Worm (Caenorhabditis elegans) whole organism, L4 larva: ENCODE measurements around the gene srg-45.

ENCODE experiments used
- D1046.2 ChIP-seq: fragments of 200-800 bp; sonication (Bioruptor generic); IDR thresholded peaks from 2 replicates; pipeline ENCODE4 v1.3.6; 2022; ENCODE audit warnings: missing genetic modification characterization, missing compliant biosample characterization
- F10B5.3 ChIP-seq: sonication (generic microtip); optimal IDR thresholded peaks from 2 replicates; lab custom pipeline; 2016; ENCODE audit warnings: mild to moderate bottlenecking, missing genetic modification characterization, missing compliant biosample characterization
- F44E2.7 ChIP-seq: fragments of 200-800 bp; sonication (Bioruptor generic); IDR thresholded peaks from 2 replicates; pipeline ENCODE4 v2.1.2; 2022; ENCODE audit warnings: missing genetic modification characterization, missing compliant biosample characterization
- F49E8.2 ChIP-seq: sonication (generic microtip); optimal IDR thresholded peaks from 2 replicates; lab custom pipeline; 2016; ENCODE audit warnings: missing compliant biosample characterization, mild to moderate bottlenecking, missing genetic modification characterization, borderline replicate concordance
- R02D3.7 ChIP-seq: fragments of 150-350 bp; sonication (generic microtip); optimal IDR thresholded peaks from 3 replicates; lab custom pipeline; 2014; ENCODE audit warnings: missing biosample characterization, missing genetic modification characterization
- Y105C5A.15 ChIP-seq: fragments of 200-800 bp; sonication (Bioruptor generic); IDR thresholded peaks from 2 replicates; pipeline ENCODE4 v1.3.6; 2022; ENCODE audit warnings: missing genetic modification characterization, missing compliant biosample characterization
- Y5F2A.4 ChIP-seq: fragments of 200-800 bp; sonication (Bioruptor generic); optimal IDR thresholded peaks from 2 replicates; lab custom pipeline; 2018; ENCODE audit warnings: mild to moderate bottlenecking, missing genetic modification characterization, missing compliant biosample characterization
- aha-1 ChIP-seq: fragments of 150-350 bp; peaks from one replicate; lab custom pipeline; 2014; ENCODE audit warnings: missing biosample characterization, missing genetic modification characterization
- aly-2 ChIP-seq: sonication (generic microtip); optimal IDR thresholded peaks from 2 replicates; lab custom pipeline; 2018; ENCODE audit warnings: missing biosample characterization, missing genetic modification characterization
- ceh-20 ChIP-seq: fragments of 200-800 bp; sonication (Bioruptor generic); IDR thresholded peaks from 2 replicates; pipeline ENCODE4 v1.3.6; 2022; ENCODE audit warnings: missing genetic modification reagents, missing genetic modification characterization, missing compliant biosample characterization
- ceh-32 ChIP-seq: sonication (generic microtip); optimal IDR thresholded peaks from 2 replicates; lab custom pipeline; 2016; ENCODE audit warnings: mild to moderate bottlenecking, missing genetic modification characterization, missing compliant biosample characterization; ENCODE audit not compliant: poor library complexity
- ceh-44 ChIP-seq: fragments of 200-800 bp; sonication (Bioruptor generic); IDR thresholded peaks from 2 replicates; pipeline ENCODE4 v1.3.6; 2022; ENCODE audit warnings: missing genetic modification reagents, missing genetic modification characterization, missing compliant biosample characterization
- ceh-62 ChIP-seq: sonication (generic microtip); optimal IDR thresholded peaks from 2 replicates; lab custom pipeline; 2017; ENCODE audit warnings: missing biosample characterization, missing genetic modification characterization
- cey-2 ChIP-seq: sonication (generic microtip); optimal IDR thresholded peaks from 3 replicates; lab custom pipeline; 2017; ENCODE audit warnings: missing genetic modification characterization, mild to moderate bottlenecking, missing compliant biosample characterization, antibody characterized with exemption, borderline replicate concordance; ENCODE audit not compliant: insufficient read depth
- daf-19 ChIP-seq: fragments of 200-800 bp; sonication (Bioruptor generic); conservative IDR thresholded peaks from 2 replicates; pipeline ENCODE4 v1.3.6; 2022; ENCODE audit warnings: missing genetic modification characterization, missing compliant biosample characterization
- dmd-6 ChIP-seq: fragments of 200-800 bp; sonication (Bioruptor generic); IDR thresholded peaks from 2 replicates; pipeline ENCODE4 v1.3.6; 2022; ENCODE audit warnings: missing genetic modification reagents, missing genetic modification characterization, missing compliant biosample characterization
- dmd-8 ChIP-seq: fragments of 200-800 bp; sonication (Bioruptor generic); IDR thresholded peaks from 2 replicates; pipeline ENCODE4 v1.3.6; 2022; ENCODE audit warnings: missing genetic modification characterization, missing compliant biosample characterization
- dve-1 ChIP-seq: sonication (generic microtip); optimal IDR thresholded peaks from 2 replicates; lab custom pipeline; 2017; ENCODE audit warnings: antibody characterized with exemption, mild to moderate bottlenecking, missing genetic modification characterization, missing compliant biosample characterization; ENCODE audit not compliant: insufficient read depth
- egl-27 ChIP-seq: sonication (generic microtip); optimal IDR thresholded peaks from 3 replicates; lab custom pipeline; 2017; ENCODE audit warnings: missing biosample characterization, missing genetic modification reagents, missing genetic modification characterization
- egl-43 ChIP-seq: fragments of 200-800 bp; sonication (Bioruptor generic); IDR thresholded peaks from 2 replicates; pipeline ENCODE4 v1.3.6; 2022; ENCODE audit warnings: missing genetic modification reagents, missing genetic modification characterization, missing compliant biosample characterization
- fos-1 ChIP-seq: fragments of 150-350 bp; optimal IDR thresholded peaks from 2 replicates; lab custom pipeline; 2014; ENCODE audit warnings: missing biosample characterization, missing genetic modification characterization
- gei-8 ChIP-seq: fragments of 200-800 bp; sonication (Bioruptor generic); optimal IDR thresholded peaks from 2 replicates; lab custom pipeline; 2018; ENCODE audit warnings: mild to moderate bottlenecking, missing genetic modification characterization, missing compliant biosample characterization
- hif-1 ChIP-seq, 2 experiments: sonication (generic microtip); optimal IDR thresholded peaks; 2 replicates each; lab custom pipeline; 2016 to 2017; ENCODE audit warnings: missing compliant biosample characterization in 2 of 2, missing genetic modification characterization in 2 of 2, missing genetic modification reagents in 2 of 2, missing genotype in 2 of 2, mild to moderate bottlenecking in 1 of 2
- hlh-11 ChIP-seq: fragments of 200-800 bp; sonication (Bioruptor generic); optimal IDR thresholded peaks from 2 replicates; lab custom pipeline; 2018; ENCODE audit warnings: mild to moderate bottlenecking, missing genetic modification characterization, missing compliant biosample characterization
- hlh-30 ChIP-seq: sonication (generic microtip); optimal IDR thresholded peaks from 2 replicates; lab custom pipeline; 2017; ENCODE audit warnings: antibody characterized with exemption, mild to moderate bottlenecking, missing genetic modification characterization, missing compliant biosample characterization; ENCODE audit not compliant: insufficient read depth
- lim-7 ChIP-seq: fragments of 200-800 bp; sonication (Bioruptor generic); IDR thresholded peaks from 2 replicates; pipeline ENCODE4 v1.3.6; 2022; ENCODE audit warnings: missing genetic modification characterization, missing compliant biosample characterization
- lin-15B ChIP-seq: fragments of 150-350 bp; sonication (generic microtip); optimal IDR thresholded peaks from 3 replicates; lab custom pipeline; 2014; ENCODE audit warnings: missing biosample characterization, missing genetic modification characterization
- lin-29 ChIP-seq: fragments of 200-800 bp; sonication (Bioruptor generic); IDR thresholded peaks from 2 replicates; pipeline ENCODE4 v1.3.6; 2022; ENCODE audit warnings: missing genetic modification reagents, missing genetic modification characterization, missing compliant biosample characterization
- lin-38 ChIP-seq: fragments of 200-800 bp; sonication (Bioruptor generic); IDR thresholded peaks from 2 replicates; pipeline ENCODE4 v1.3.6; 2022; ENCODE audit warnings: missing genetic modification reagents, missing genetic modification characterization, missing compliant biosample characterization
- mdt-29 ChIP-seq: fragments of 200-800 bp; sonication (Bioruptor generic); IDR thresholded peaks from 2 replicates; pipeline ENCODE4 v1.3.6; 2022; ENCODE audit warnings: missing genetic modification reagents, missing genetic modification characterization, missing compliant biosample characterization
- mes-2 ChIP-seq: sonication (generic microtip); optimal IDR thresholded peaks from 2 replicates; lab custom pipeline; 2016; ENCODE audit warnings: missing genotype, mild to moderate bottlenecking, missing genetic modification characterization, missing compliant biosample characterization; ENCODE audit not compliant: poor library complexity, severe bottlenecking
- mxl-2 ChIP-seq: fragments of 200-800 bp; sonication (Bioruptor generic); conservative IDR thresholded peaks from 2 replicates; pipeline ENCODE4 v1.3.6; 2022; ENCODE audit warnings: missing genetic modification reagents, missing genetic modification characterization, missing compliant biosample characterization
- nhr-25 ChIP-seq: sonication (generic microtip); optimal IDR thresholded peaks from 2 replicates; lab custom pipeline; 2017; ENCODE audit warnings: missing genetic modification characterization, mild to moderate bottlenecking, missing compliant biosample characterization, antibody characterized with exemption, moderate library complexity, borderline replicate concordance; ENCODE audit not compliant: insufficient read depth
- nhr-28 ChIP-seq: fragments of 150-350 bp; optimal IDR thresholded peaks from 2 replicates; lab custom pipeline; 2014; ENCODE audit warnings: missing biosample characterization, missing genetic modification characterization
- nhr-42 ChIP-seq: fragments of 200-800 bp; sonication (Bioruptor generic); IDR thresholded peaks from 2 replicates; pipeline ENCODE4 v1.3.6; 2022; ENCODE audit warnings: missing genetic modification characterization, missing compliant biosample characterization
- nhr-48 ChIP-seq: sonication (generic microtip); optimal IDR thresholded peaks from 2 replicates; lab custom pipeline; 2016; ENCODE audit warnings: mild to moderate bottlenecking, missing genetic modification characterization, missing compliant biosample characterization
- pha-4 ChIP-seq, 2 experiments: fragments of 150-350 bp in 1 of 2; fragments of 200-800 bp in 1 of 2; sonication (Bioruptor generic) in 1 of 2; IDR thresholded peaks in 1 of 2; optimal IDR thresholded peaks in 1 of 2; 2 replicates each; pipeline versions ENCODE4 v1.3.6 to Lab custom; 2014 to 2022; ENCODE audit warnings: missing genetic modification characterization in 2 of 2, missing genetic modification reagents in 2 of 2, missing biosample characterization in 1 of 2, missing compliant biosample characterization in 1 of 2
- php-3 ChIP-seq: fragments of 200-800 bp; sonication (Bioruptor generic); IDR thresholded peaks from 2 replicates; pipeline ENCODE4 v1.3.6; 2022; ENCODE audit warnings: missing genetic modification reagents, missing genetic modification characterization, missing compliant biosample characterization
- rbr-2 ChIP-seq: sonication (generic microtip); optimal IDR thresholded peaks from 2 replicates; lab custom pipeline; 2016; ENCODE audit warnings: missing genotype, missing genetic modification characterization, missing compliant biosample characterization
- saeg-2 ChIP-seq: fragments of 200-800 bp; sonication (Bioruptor generic); IDR thresholded peaks from 2 replicates; pipeline ENCODE4 v1.3.6; 2022; ENCODE audit warnings: missing genetic modification reagents, missing genetic modification characterization, missing compliant biosample characterization
- sdz-12 ChIP-seq: fragments of 200-800 bp; sonication (Bioruptor generic); optimal IDR thresholded peaks from 2 replicates; lab custom pipeline; 2018; ENCODE audit warnings: mild to moderate bottlenecking, missing genetic modification characterization, missing compliant biosample characterization
- snpc-4 ChIP-seq: fragments of 150-350 bp; optimal IDR thresholded peaks from 2 replicates; lab custom pipeline; 2014; ENCODE audit warnings: missing biosample characterization, missing genetic modification characterization
- spr-3 ChIP-seq: fragments of 200-800 bp; sonication (Bioruptor generic); optimal IDR thresholded peaks from 2 replicates; lab custom pipeline; 2018; ENCODE audit warnings: mild to moderate bottlenecking, missing genetic modification characterization, missing compliant biosample characterization
- tra-1 ChIP-seq: fragments of 200-800 bp; sonication (Bioruptor generic); IDR thresholded peaks from 2 replicates; pipeline ENCODE4 v1.3.6; 2022; ENCODE audit warnings: missing genetic modification reagents, missing genetic modification characterization, missing compliant biosample characterization
- unc-62 ChIP-seq, 3 experiments: fragments of 150-350 bp in 1 of 3; sonication (generic microtip); optimal IDR thresholded peaks in 2 of 3; peaks in 1 of 3; 1 replicate in 1 of 3; 2 replicates in 2 of 3; lab custom pipeline; 2014 to 2017; ENCODE audit warnings: missing biosample characterization in 3 of 3, missing genetic modification characterization in 3 of 3, missing genetic modification reagents in 3 of 3, missing genotype in 1 of 3
- zfp-2 ChIP-seq: sonication (generic microtip); optimal IDR thresholded peaks from 2 replicates; lab custom pipeline; 2016; ENCODE audit warnings: mild to moderate bottlenecking, missing genetic modification characterization, missing compliant biosample characterization
- zip-2 ChIP-seq: fragments of 150-350 bp; optimal IDR thresholded peaks from 2 replicates; lab custom pipeline; 2014; ENCODE audit warnings: missing biosample characterization, missing genetic modification characterization
- ztf-7 ChIP-seq: fragments of 150-350 bp; optimal IDR thresholded peaks from 2 replicates; lab custom pipeline; 2014; ENCODE audit warnings: missing biosample characterization, missing genetic modification characterization

The srg-45 gene

DNA sequence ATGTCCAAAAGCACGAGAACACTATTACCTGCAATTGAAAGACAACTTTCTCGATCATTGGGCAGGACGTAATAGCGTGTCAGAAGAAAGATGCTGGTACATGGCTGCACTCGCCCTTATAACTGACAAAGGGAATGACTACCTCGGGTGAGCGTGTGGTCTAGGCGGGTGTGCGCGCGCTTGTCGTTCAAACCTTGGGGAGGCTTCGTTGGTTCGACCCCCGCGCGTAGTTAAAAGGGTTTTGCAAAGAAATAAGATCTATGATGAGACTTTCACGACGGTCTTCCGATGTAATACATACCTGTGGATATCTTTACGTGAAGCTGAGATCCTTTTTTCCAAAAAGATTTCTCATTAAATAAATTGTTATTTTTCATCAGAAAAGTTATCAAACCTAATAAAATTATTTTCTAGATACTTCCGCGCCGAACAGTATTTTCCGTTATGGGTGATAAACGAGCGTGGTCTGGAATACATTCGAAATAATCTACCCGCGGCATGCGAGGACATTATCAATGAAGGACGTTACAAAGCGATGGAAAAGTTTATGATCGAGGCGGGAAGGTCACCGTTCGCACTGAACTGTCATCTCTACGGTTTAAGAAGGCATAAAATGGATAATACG, 3.7 kb upstream of the srg-45 start (continued):
- TF ChIP-seq ceh-44 (GFP tag; lab: Robert Waterston, UW) = peak; percentile 98
- peak; percentile 35 for TF ChIP-seq R02D3.7 (tag; lab: Kevin White, UChicago)
- TF ChIP-seq F44E2.7 (GFP tag; lab: Robert Waterston, UW) = peak; percentile 100
- no peak for TF ChIP-seq snpc-4 (tag; lab: Kevin White, UChicago)
- peak; percentile 98 for TF ChIP-seq Y5F2A.4
- peak; percentile 97 for TF ChIP-seq spr-3
- peak; percentile 100 for TF ChIP-seq lim-7
- peak; percentile 99 for TF ChIP-seq tra-1
- no peak for TF ChIP-seq ceh-62 (tag; lab: Kevin White, UChicago)
- peak; percentile 97 for TF ChIP-seq D1046.2 (GFP tag; lab: Robert Waterston, UW)
- peak; percentile 94 for TF ChIP-seq rbr-2 (tag; lab: Kevin White, UChicago)
- TF ChIP-seq dve-1 (tag; lab: Kevin White, UChicago) = peak; percentile 89
- TF ChIP-seq dmd-6 = peak; percentile 88
- peak; percentile 38 for TF ChIP-seq egl-27 (tag; lab: Kevin White, UChicago)
- TF ChIP-seq zfp-2 (tag; lab: Kevin White, UChicago) = peak; percentile 80
- peak; percentile 94 for TF ChIP-seq aly-2
- TF ChIP-seq cey-2 (tag; lab: Kevin White, UChicago) = peak; percentile 42
- peak; percentile 97 for TF ChIP-seq ceh-20 (GFP tag; lab: Robert Waterston, UW)
- TF ChIP-seq saeg-2 (GFP tag; lab: Robert Waterston, UW) = peak; percentile 99
- peak; percentile 94 for TF ChIP-seq F10B5.3 (tag; lab: Kevin White, UChicago)
- TF ChIP-seq lin-15B (tag; lab: Kevin White, UChicago) = no peak
- TF ChIP-seq unc-62 (GFP tag; optimal IDR thresholded peaks at IDR 0.05 in 1 of 2; lab: Kevin White, UChicago) = peak in 1 of 2 experiments; percentile 86
- no peak for TF ChIP-seq unc-62 (tag; optimal IDR thresholded peaks at IDR 0.05; lab: Kevin White, UChicago)
- peak; percentile 93 for TF ChIP-seq nhr-48 (tag; lab: Kevin White, UChicago)
- TF ChIP-seq dmd-8 = peak; percentile 100
- peak; percentile 82 for TF ChIP-seq hlh-11 (tag; lab: Kevin White, UChicago)
- TF ChIP-seq Y105C5A.15 (GFP tag; lab: Robert Waterston, UW) = peak; percentile 100
- peak; percentile 70 for TF ChIP-seq ztf-7
- no peak for TF ChIP-seq nhr-28
- TF ChIP-seq hif-1 (tag; optimal IDR thresholded peaks at IDR 0.05; lab: Kevin White, UChicago) = peak; percentile 76 to 81
- peak; percentile 93 for TF ChIP-seq aha-1 (tag; lab: Kevin White, UChicago)
- peak; percentile 99 for TF ChIP-seq gei-8 (GFP tag; lab: Kevin White, UChicago)
- TF ChIP-seq mxl-2 (GFP tag; lab: Robert Waterston, UW) = peak; percentile 93
- peak; percentile 100 for TF ChIP-seq egl-43
- no peak for TF ChIP-seq fos-1
- peak; percentile 98 for TF ChIP-seq sdz-12
- TF ChIP-seq, all 104 proteins: peak for 89

- TF ChIP-seq lin-15B (tag; lab: Kevin White, UChicago) (no peak), mdt-29 (GFP tag; lab: Robert Waterston, UW) (no peak), nhr-25 (tag; lab: Kevin White, UChicago) (no peak), saeg-2 (GFP tag; lab: Robert Waterston, UW) (no peak), lin-38 (GFP tag; lab: Robert Waterston, UW) (no peak), daf-19 (GFP tag; lab: Robert Waterston, UW) (no peak), rbr-2 (tag; lab: Kevin White, UChicago) (no peak), lin-29 (GFP tag; lab: Robert Waterston, UW) (no peak), nhr-42 (GFP tag; lab: Robert Waterston, UW) (no peak), tra-1 (no peak), Y5F2A.4 (no peak), hlh-30 (tag; lab: Kevin White, UChicago) (no peak), ceh-32 (no peak), php-3 (GFP tag; lab: Robert Waterston, UW) (no peak), hif-1 (tag; optimal IDR thresholded peaks at IDR 0.05; lab: Kevin White, UChicago) (no peak), F49E8.2 (tag; lab: Kevin White, UChicago) (no peak), pha-4 (GFP tag; IDR thresholded peaks at IDR 0.05; lab: Robert Waterston, UW) (no peak), pha-4 (tag; optimal IDR thresholded peaks at IDR 0.05; lab: Kevin White, UChicago) (no peak), mes-2 (no peak), zip-2 (tag; lab: Kevin White, UChicago) (no peak), unc-62 (GFP tag; optimal IDR thresholded peaks at IDR 0.05 in 1 of 2; lab: Kevin White, UChicago) (no peak), unc-62 (tag; optimal IDR thresholded peaks at IDR 0.05; lab: Kevin White, UChicago) (no peak)
Measured at ce11 chrV:12305677-12306076, 1.6 kb upstream of the srg-45 start.
